Worm (Caenorhabditis elegans) whole organism, L4/young adult: Measurements from ENCODE around the gene ref-2.

Source experiments
- W03F9.2 ChIP-seq: fragments of 150-350 bp; optimal IDR thresholded peaks from 2 replicates; lab custom pipeline; 2014; ENCODE audit warnings: missing biosample characterization, missing genetic modification characterization
- dao-5 ChIP-seq: sonication (generic microtip); optimal IDR thresholded peaks from 2 replicates; lab custom pipeline; 2016; ENCODE audit warnings: missing genotype, missing genetic modification characterization, moderate library complexity, missing compliant biosample characterization
- him-1 ChIP-seq: sonication (generic microtip); optimal IDR thresholded peaks from 2 replicates; lab custom pipeline; 2016; ENCODE audit warnings: missing genotype, missing genetic modification reagents, missing genetic modification characterization, missing compliant biosample characterization

The ref-2 gene

DNA sequence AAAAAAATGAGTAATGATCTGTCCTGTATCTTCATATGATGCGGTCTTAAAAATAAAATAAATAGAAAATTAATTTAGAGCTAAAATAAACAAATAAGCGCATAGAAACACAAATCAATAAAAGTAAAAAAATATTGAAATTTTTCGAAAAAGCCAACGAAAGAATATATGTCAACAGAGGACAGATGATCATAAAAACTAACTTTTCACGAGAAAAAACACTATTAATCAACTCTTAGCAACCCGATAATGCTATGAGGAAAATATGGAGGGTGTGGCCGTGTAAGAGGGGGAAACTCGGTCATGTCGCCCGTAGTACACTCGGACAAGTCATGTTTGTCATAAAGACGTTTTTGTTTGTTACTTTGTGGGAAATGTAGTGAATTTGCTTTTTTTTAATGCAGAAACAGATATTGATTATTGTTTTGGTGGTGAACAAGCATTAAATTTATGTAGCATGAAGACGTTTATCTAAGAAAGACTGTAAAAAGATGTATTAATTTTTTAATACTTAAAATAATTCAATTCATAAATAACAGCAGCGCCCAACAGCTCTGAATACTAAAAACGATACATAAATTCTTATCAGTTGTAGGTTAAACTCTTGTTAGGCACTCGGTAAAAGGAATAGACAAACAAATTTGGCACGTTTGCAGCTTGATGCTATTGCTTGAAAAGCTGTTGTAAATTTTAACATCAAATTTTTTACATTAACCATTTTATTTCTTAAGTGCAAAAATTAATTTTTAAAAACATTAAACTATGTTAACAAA is 54.4 kb downstream of the ref-2 start, which contains the start of gene adm-4:
adm-4 (minus strand) TSS at position 51 of the 773 bp plus-strand sequence.
- TF ChIP-seq dao-5 (tag; lab: Kevin White, UChicago) (no peak), W03F9.2 (tag; lab: Kevin White, UChicago) (no peak), him-1 (peak; percentile 5)
